Fruit fly (Drosophila melanogaster) whole organism, embryonic: Measurements from ENCODE around the gene Osi6.

Source experiments
- ATbp ChIP-seq: fragments of 200-800 bp; sonication (Bioruptor generic); optimal IDR thresholded peaks from 2 replicates; lab custom pipeline; 2017; ENCODE audit warnings: missing biosample characterization, mild to moderate bottlenecking, missing genetic modification characterization, missing genetic modification reagents
- Adf1 ChIP-seq: fragments of 200-800 bp; sonication (Bioruptor generic); IDR thresholded peaks from 2 replicates; pipeline ENCODE4 v1.3.6; 2022; ENCODE audit warnings: missing biosample characterization, missing genetic modification characterization
- Bgb ChIP-seq: fragments of 200-800 bp; sonication (Bioruptor generic); IDR thresholded peaks from 2 replicates; pipeline ENCODE4 v1.3.6; 2022; ENCODE audit warnings: missing biosample characterization, missing genetic modification characterization; ENCODE audit not compliant: partially characterized antibody
- Blimp-1 ChIP-seq: fragments of 200-800 bp; sonication (Bioruptor generic); optimal IDR thresholded peaks from 3 replicates; lab custom pipeline; 2018; ENCODE audit warnings: missing biosample characterization, missing genetic modification characterization, mild to moderate bottlenecking, moderate library complexity, missing genetic modification reagents
- CG11247 ChIP-seq: fragments of 200-800 bp; sonication (Bioruptor generic); IDR thresholded peaks from 2 replicates; pipeline ENCODE4 v1.3.6; 2022; ENCODE audit warnings: missing biosample characterization, missing genetic modification characterization
- CG11504 ChIP-seq: fragments of 200-800 bp; sonication (Bioruptor generic); optimal IDR thresholded peaks from 3 replicates; lab custom pipeline; 2019; ENCODE audit warnings: missing biosample characterization, mild to moderate bottlenecking, missing genetic modification characterization, moderate library complexity
- CG13123 ChIP-seq: fragments of 200-800 bp; sonication (Bioruptor generic); optimal IDR thresholded peaks from 2 replicates; lab custom pipeline; 2016; ENCODE audit warnings: missing biosample characterization, missing genetic modification characterization
- CG2202 ChIP-seq: fragments of 200-800 bp; sonication (Bioruptor generic); optimal IDR thresholded peaks from 2 replicates; lab custom pipeline; 2018; ENCODE audit warnings: missing biosample characterization, mild to moderate bottlenecking, missing genetic modification characterization
- CG43689 ChIP-seq: fragments of 200-800 bp; sonication (Bioruptor generic); IDR thresholded peaks from 2 replicates; pipeline ENCODE4 v1.3.6; 2022; ENCODE audit warnings: missing biosample characterization, missing genetic modification characterization
- CG4730 ChIP-seq: fragments of 200-800 bp; sonication (Bioruptor generic); IDR thresholded peaks from 2 replicates; pipeline ENCODE4 v1.3.6; 2022; ENCODE audit warnings: missing biosample characterization, missing genetic modification characterization
- CG5180 ChIP-seq: fragments of 200-800 bp; sonication (Bioruptor generic); optimal IDR thresholded peaks from 3 replicates; lab custom pipeline; 2017; ENCODE audit warnings: missing biosample characterization, missing genetic modification characterization, mild to moderate bottlenecking, moderate library complexity, missing genetic modification reagents
- CG8944 ChIP-seq: fragments of 200-800 bp; sonication (Bioruptor generic); optimal IDR thresholded peaks from 3 replicates; lab custom pipeline; 2016; ENCODE audit warnings: missing biosample characterization, missing genetic modification characterization
- Deaf1 ChIP-seq: fragments of 200-800 bp; optimal IDR thresholded peaks from 3 replicates; lab custom pipeline; 2019; ENCODE audit warnings: missing biosample characterization, mild to moderate bottlenecking, missing genetic modification characterization, moderate library complexity
- Fer2 ChIP-seq: fragments of 200-800 bp; sonication (Bioruptor generic); optimal IDR thresholded peaks from 2 replicates; lab custom pipeline; 2018; ENCODE audit warnings: missing biosample characterization, mild to moderate bottlenecking, missing genetic modification characterization, moderate library complexity
- HHEX ChIP-seq: fragments of 200-800 bp; sonication (Bioruptor generic); optimal IDR thresholded peaks from 3 replicates; lab custom pipeline; 2017; ENCODE audit warnings: missing biosample characterization, mild to moderate bottlenecking, missing genetic modification characterization, missing genetic modification reagents
- HLHmδ ChIP-seq: fragments of 200-800 bp; sonication (Bioruptor generic); optimal IDR thresholded peaks from 2 replicates; lab custom pipeline; 2018; ENCODE audit warnings: missing biosample characterization, mild to moderate bottlenecking, missing genetic modification characterization, moderate library complexity
- Jarid2 ChIP-seq: fragments of 200-800 bp; sonication (Bioruptor generic); optimal IDR thresholded peaks from 3 replicates; lab custom pipeline; 2017; ENCODE audit warnings: mild to moderate bottlenecking, missing biosample characterization, missing genetic modification reagents, missing genetic modification characterization
- Ptx1 ChIP-seq: fragments of 200-800 bp; sonication (Bioruptor generic); IDR thresholded peaks from 2 replicates; pipeline ENCODE4 v1.3.6; 2022; ENCODE audit warnings: missing biosample characterization, missing genetic modification characterization
- Xrp1 ChIP-seq: fragments of 200-800 bp; sonication (Bioruptor generic); IDR thresholded peaks from 2 replicates; pipeline ENCODE4 v1.3.6; 2022; ENCODE audit warnings: missing biosample characterization, missing genetic modification characterization
- ac ChIP-seq: fragments of 200-800 bp; sonication (Bioruptor generic); optimal IDR thresholded peaks from 3 replicates; lab custom pipeline; 2017; ENCODE audit warnings: missing biosample characterization, mild to moderate bottlenecking, missing genetic modification characterization
- amos ChIP-seq: fragments of 200-800 bp; sonication (Bioruptor generic); IDR thresholded peaks from 2 replicates; pipeline ENCODE4 v1.3.6; 2022; ENCODE audit warnings: missing biosample characterization, missing genetic modification characterization; ENCODE audit not compliant: partially characterized antibody
- bsh ChIP-seq, 2 experiments: fragments of 200-800 bp; sonication (Bioruptor generic); optimal IDR thresholded peaks; 2 replicates each; lab custom pipeline; 2017 to 2018; ENCODE audit warnings: mild to moderate bottlenecking in 2 of 2, missing biosample characterization in 2 of 2, missing genetic modification characterization in 2 of 2, moderate library complexity in 1 of 2
- dmrt99B ChIP-seq: fragments of 200-800 bp; sonication (Bioruptor generic); optimal IDR thresholded peaks from 2 replicates; lab custom pipeline; 2018; ENCODE audit warnings: missing biosample characterization, mild to moderate bottlenecking, missing genetic modification characterization, moderate library complexity
- dysf ChIP-seq: fragments of 200-800 bp; sonication (Bioruptor generic); IDR thresholded peaks from 3 replicates; pipeline ENCODE4 v1.3.6; 2022; ENCODE audit warnings: missing biosample characterization, missing genetic modification characterization
- gcm2 ChIP-seq: fragments of 200-800 bp; sonication (Bioruptor generic); optimal IDR thresholded peaks from 2 replicates; lab custom pipeline; 2016; ENCODE audit warnings: missing biosample characterization, missing genetic modification characterization
- gem ChIP-seq: fragments of 200-800 bp; sonication (Bioruptor generic); optimal IDR thresholded peaks from 2 replicates; lab custom pipeline; 2019; ENCODE audit warnings: missing biosample characterization, mild to moderate bottlenecking, missing genetic modification characterization, moderate library complexity
- ken ChIP-seq: fragments of 200-800 bp; sonication (Bioruptor generic); IDR thresholded peaks from 3 replicates; pipeline ENCODE4 v1.3.6; 2022; ENCODE audit warnings: missing biosample characterization, missing genetic modification characterization
- prd ChIP-seq, 3 experiments: fragments of >200 bp in 2 of 3; fragments of 200-800 bp in 1 of 3; sonication (Bioruptor generic) in 1 of 3; optimal IDR thresholded peaks in 2 of 3; IDR thresholded peaks in 1 of 3; 2 replicates in 2 of 3; 3 replicates in 1 of 3; pipeline versions ENCODE4 v1.3.6 to Lab custom; 2017 to 2022; ENCODE audit warnings: missing biosample characterization in 1 of 3, missing genetic modification characterization in 1 of 3
- ro ChIP-seq: fragments of 200-800 bp; sonication (Bioruptor generic); IDR thresholded peaks from 2 replicates; pipeline ENCODE4 v1.3.6; 2022; ENCODE audit warnings: missing biosample characterization, missing genetic modification characterization
- sens ChIP-seq: fragments of 200-800 bp; sonication (Bioruptor generic); peaks from one replicate; lab custom pipeline; 2016; ENCODE audit warnings: missing biosample characterization, missing genetic modification characterization
- seq ChIP-seq: fragments of 200-800 bp; sonication (Bioruptor generic); IDR thresholded peaks from 2 replicates; pipeline ENCODE4 v1.3.6; 2022; ENCODE audit warnings: missing biosample characterization, missing genetic modification characterization
- sima ChIP-seq: fragments of 200-800 bp; sonication (Bioruptor generic); optimal IDR thresholded peaks from 2 replicates; lab custom pipeline; 2016; ENCODE audit warnings: missing biosample characterization, missing genetic modification characterization
- slbo ChIP-seq: fragments of 200-800 bp; sonication (Bioruptor generic); IDR thresholded peaks from 2 replicates; pipeline ENCODE4 v1.3.6; 2022; ENCODE audit warnings: missing biosample characterization, missing genetic modification characterization
- sr ChIP-seq: fragments of 200-800 bp; sonication (Bioruptor generic); IDR thresholded peaks from 3 replicates; pipeline ENCODE4 v1.3.6; 2022; ENCODE audit warnings: missing biosample characterization, missing genetic modification characterization
- tll ChIP-seq, 2 experiments: fragments of 200-800 bp in 1 of 2; fragments of >200 bp in 1 of 2; sonication (Bioruptor generic) in 1 of 2; optimal IDR thresholded peaks; 2 replicates each; lab custom pipeline; 2017 to 2019; ENCODE audit warnings: missing biosample characterization in 2 of 2, missing genetic modification characterization in 2 of 2, mild to moderate bottlenecking in 1 of 2, moderate library complexity in 1 of 2
- zen ChIP-seq: fragments of 200-800 bp; sonication (Bioruptor generic); optimal IDR thresholded peaks from 3 replicates; lab custom pipeline; 2018; ENCODE audit warnings: missing biosample characterization, mild to moderate bottlenecking, missing genetic modification characterization, moderate library complexity

Gene Osi6

dm6 chr3R:6214227-6214626 is 20.3 kb upstream of the Osi6 start (continued):
- no peak for TF ChIP-seq CG13123 (GFP tag; lab: Kevin White, UChicago)
- no peak for TF ChIP-seq CG2202 (tag; lab: Kevin White, UChicago)
- no peak for TF ChIP-seq seq
- peak; percentile 8 for TF ChIP-seq CG11504 (tag; lab: Kevin White, UChicago)
- no peak for TF ChIP-seq ro
- TF ChIP-seq Jarid2: no peak
- TF ChIP-seq amos (GFP tag; lab: Robert Waterston, UW): no peak
- peak; percentile 5 for TF ChIP-seq gem (tag; lab: Kevin White, UChicago)
- no peak for TF ChIP-seq CG43689 (GFP tag; lab: Robert Waterston, UW)
- TF ChIP-seq prd (optimal IDR thresholded peaks at IDR 0.05; lab: Kevin White, UChicago): no peak
- TF ChIP-seq prd (GFP tag; IDR thresholded peaks at IDR 0.05; lab: Robert Waterston, UW): 0 out of 3 replicates have a peak, but pooled peaks have one; percentile 5
- no peak for TF ChIP-seq Ptx1 (GFP tag; lab: Robert Waterston, UW)
- no peak for TF ChIP-seq HHEX (GFP tag; lab: Kevin White, UChicago)
- TF ChIP-seq Deaf1: no peak
- no peak for TF ChIP-seq tll (GFP tag; optimal IDR thresholded peaks at IDR 0.05; lab: Kevin White, UChicago)
- TF ChIP-seq CG4730 (GFP tag; lab: Robert Waterston, UW): no peak
- no peak for TF ChIP-seq bsh (GFP tag; optimal IDR thresholded peaks at IDR 0.05; lab: Kevin White, UChicago)
- TF ChIP-seq Blimp-1: peak; percentile 2
- TF ChIP-seq sens: peak; percentile 35
- TF ChIP-seq gcm2: no peak
- no peak for TF ChIP-seq slbo
- no peak for TF ChIP-seq CG5180 (GFP tag; lab: Kevin White, UChicago)
- no peak for TF ChIP-seq dmrt99B (tag; lab: Kevin White, UChicago)
- TF ChIP-seq CG11247 (GFP tag; lab: Robert Waterston, UW): no peak

dm6 chr3R:6215053-6215882 is 19.2 kb upstream of the Osi6 start, which contains the start of gene Osi3:
Gene Osi3 (plus strand): TSS chr3R:6215832.
- TF ChIP-seq ken (0 out of 3 replicates have a peak, but pooled peaks have one; percentile 14), Fer2 (no peak), sima (no peak), ac (GFP tag; lab: Kevin White, UChicago) (no peak), dysf (GFP tag; lab: Robert Waterston, UW) (0 out of 3 replicates have a peak, but pooled peaks have one; percentile 10), CG8944 (GFP tag; lab: Kevin White, UChicago) (no peak), zen (tag; lab: Kevin White, UChicago) (peak; percentile 49), sr (GFP tag; lab: Robert Waterston, UW) (0 out of 3 replicates have a peak, but pooled peaks have one; percentile 48), CG13123 (GFP tag; lab: Kevin White, UChicago) (no peak), tll (GFP tag; optimal IDR thresholded peaks at IDR 0.05; lab: Kevin White, UChicago) (peak in 1 of 2 experiments; percentile 62), Bgb (GFP tag; lab: Robert Waterston, UW) (no peak), HLHmδ (peak; percentile 12), Xrp1 (GFP tag; lab: Robert Waterston, UW) (peak; percentile 13; the same call in 1 of the 2 replicates), Blimp-1 (peak; percentile 24), ATbp (GFP tag; lab: Kevin White, UChicago) (peak; percentile 13), HHEX (GFP tag; lab: Kevin White, UChicago) (no peak), Adf1 (GFP tag; lab: Robert Waterston, UW) (0 out of 2 replicates have a peak, but pooled peaks have one; percentile 14), sens (peak; percentile 53)
